Worm (Caenorhabditis elegans) whole organism, midembryonic: Measurements from ENCODE around the gene gcp-2.1.
"Not testable (repeated sequence)": the region's sequence is repeated elsewhere in the genome, so short reads cannot be mapped to it uniquely, and the experiment has no call there.

Experiments used
- med-1 ChIP-seq: sonication (generic microtip); optimal IDR thresholded peaks from 2 replicates; lab custom pipeline; 2017; ENCODE audit warnings: missing genetic modification characterization, mild to moderate bottlenecking, missing compliant biosample characterization, antibody characterized with exemption, missing genetic modification reagents; ENCODE audit not compliant: insufficient read depth
- ref-1 ChIP-seq: fragments of 200-800 bp; sonication (Bioruptor generic); conservative IDR thresholded peaks from 2 replicates; pipeline ENCODE4 v1.3.6; 2022; ENCODE audit warnings: missing genetic modification reagents, missing genetic modification characterization, missing compliant biosample characterization
- tab-1 ChIP-seq: fragments of 200-800 bp; sonication (Bioruptor generic); IDR thresholded peaks from 2 replicates; pipeline ENCODE4 v1.3.6; 2022; ENCODE audit warnings: missing genetic modification characterization, missing compliant biosample characterization

ce11 chrX:351398-351797 lies 49.8 kb downstream of the gcp-2.1 start:
- TF ChIP-seq ref-1 (GFP tag; lab: Robert Waterston, UW) = peak; percentile 83
- TF ChIP-seq med-1 (GFP tag; lab: Kevin White, UChicago) = not testable (repeated sequence)
- peak; percentile 95 for TF ChIP-seq tab-1
